Fruit fly (Drosophila melanogaster) whole organism, adult: ENCODE measurements around the gene CG42299.

ENCODE experiments used
- CG14711 ChIP-seq: fragments of 200-800 bp; sonication (Bioruptor generic); optimal IDR thresholded peaks from 2 replicates; lab custom pipeline; 2018; ENCODE audit warnings: missing biosample characterization, mild to moderate bottlenecking, missing genetic modification characterization, moderate library complexity
- CG33017 ChIP-seq: fragments of 200-800 bp; sonication (Bioruptor generic); optimal IDR thresholded peaks from 2 replicates; lab custom pipeline; 2018; ENCODE audit warnings: missing biosample characterization, mild to moderate bottlenecking, missing genetic modification characterization, moderate library complexity
- CG7045 ChIP-seq: fragments of 200-800 bp; sonication (Bioruptor generic); optimal IDR thresholded peaks from 2 replicates; lab custom pipeline; 2017; ENCODE audit warnings: missing biosample characterization, mild to moderate bottlenecking, missing genetic modification characterization
- CG7101 ChIP-seq: fragments of 200-800 bp; sonication (Bioruptor generic); optimal IDR thresholded peaks from 2 replicates; lab custom pipeline; 2018; ENCODE audit warnings: missing biosample characterization, mild to moderate bottlenecking, missing genetic modification characterization, moderate library complexity
- Hr96 ChIP-seq: fragments of 200-800 bp; sonication (Bioruptor generic); optimal IDR thresholded peaks from 2 replicates; lab custom pipeline; 2016; ENCODE audit warnings: missing biosample characterization, missing genetic modification characterization
- tj ChIP-seq: fragments of 200-800 bp; sonication (Bioruptor generic); optimal IDR thresholded peaks from 3 replicates; lab custom pipeline; 2017; ENCODE audit warnings: missing biosample characterization, mild to moderate bottlenecking, missing genetic modification characterization, moderate library complexity

dm6 chrX:15592822-15593476 lies 17.5 kb upstream of the CG42299 start:
- TF ChIP-seq CG7045 (GFP tag; lab: Kevin White, UChicago) (no peak), tj (peak; percentile 97), CG14711 (tag; lab: Kevin White, UChicago) (no peak), CG7101 (tag; lab: Kevin White, UChicago) (no peak), Hr96 (GFP tag; lab: Kevin White, UChicago) (no peak), CG33017 (tag; lab: Kevin White, UChicago) (no peak)
